Fruit fly (Drosophila melanogaster) whole organism, wandering third instar larva: Measurements from ENCODE around the gene CG43759.
A peak's percentile ranks its signal among the peaks of the same experiment; 100 is the strongest.

Source experiments
- Abd-B ChIP-seq: fragments of >200 bp; optimal IDR thresholded peaks from 2 replicates; lab custom pipeline; 2017; ENCODE audit warnings: missing biosample characterization, missing genetic modification characterization
- CG32264 ChIP-seq: fragments of 200-800 bp; sonication (Bioruptor generic); optimal IDR thresholded peaks from 2 replicates; lab custom pipeline; 2016; ENCODE audit warnings: missing biosample characterization, missing genetic modification characterization
- CG9705 ChIP-seq: fragments of 200-800 bp; sonication (Bioruptor generic); optimal IDR thresholded peaks from 2 replicates; lab custom pipeline; 2018; ENCODE audit warnings: missing biosample characterization, mild to moderate bottlenecking, missing genetic modification characterization
- CrebA ChIP-seq: fragments of 200-800 bp; sonication (Bioruptor generic); optimal IDR thresholded peaks from 2 replicates; lab custom pipeline; 2016; ENCODE audit warnings: missing biosample characterization, mild to moderate bottlenecking, missing genetic modification characterization, borderline replicate concordance
- Dfd ChIP-seq: fragments of >200 bp; optimal IDR thresholded peaks from 2 replicates; lab custom pipeline; 2017; ENCODE audit warnings: missing biosample characterization, missing genetic modification characterization
- Dif ChIP-seq: fragments of 200-275, 200-300 bp; sonication (Bioruptor generic); optimal IDR thresholded peaks from 2 replicates; lab custom pipeline; 2018; ENCODE audit warnings: missing biosample characterization, missing genetic modification characterization; ENCODE audit not compliant: partially characterized antibody
- GATAd ChIP-seq: sonication (Bioruptor generic); optimal IDR thresholded peaks from 2 replicates; lab custom pipeline; 2016; ENCODE audit warnings: missing biosample characterization, missing genetic modification characterization
- HLH106 ChIP-seq: fragments of 200-800 bp; optimal IDR thresholded peaks from 3 replicates; lab custom pipeline; 2019; ENCODE audit warnings: missing biosample characterization, mild to moderate bottlenecking, missing genetic modification characterization, moderate library complexity
- Hnf4 ChIP-seq: fragments of 200-800 bp; sonication (Bioruptor generic); optimal IDR thresholded peaks from 2 replicates; lab custom pipeline; 2016; ENCODE audit warnings: missing biosample characterization, mild to moderate bottlenecking, missing genetic modification characterization
- Hr78 ChIP-seq: fragments of >200 bp; optimal IDR thresholded peaks from 2 replicates; lab custom pipeline; 2017; ENCODE audit warnings: missing biosample characterization, missing genetic modification characterization
- Hr83 ChIP-seq: fragments of 200-300 bp; sonication (Bioruptor generic); optimal IDR thresholded peaks from 2 replicates; lab custom pipeline; 2016; ENCODE audit warnings: missing biosample characterization, mild to moderate bottlenecking, missing genetic modification characterization, moderate library complexity; ENCODE audit not compliant: poor library complexity, severe bottlenecking
- Jra ChIP-seq: sonication (Bioruptor generic); optimal IDR thresholded peaks from 2 replicates; lab custom pipeline; 2016; ENCODE audit warnings: missing biosample characterization, missing genetic modification characterization
- Mio ChIP-seq: sonication (Bioruptor generic); optimal IDR thresholded peaks from 2 replicates; lab custom pipeline; 2016; ENCODE audit warnings: missing biosample characterization, missing genetic modification characterization
- Myc ChIP-seq: fragments of >200 bp; optimal IDR thresholded peaks from 2 replicates; lab custom pipeline; 2017
- OdsH ChIP-seq: fragments of 200-800 bp; sonication (Bioruptor generic); optimal IDR thresholded peaks from 2 replicates; lab custom pipeline; 2016; ENCODE audit warnings: missing biosample characterization, mild to moderate bottlenecking, missing genetic modification characterization
- Rel ChIP-seq, 2 experiments: fragments of 200-800 bp; sonication (Bioruptor generic) in 1 of 2; optimal IDR thresholded peaks; 2 replicates in 1 of 2; 3 replicates in 1 of 2; lab custom pipeline; 2016 to 2019; ENCODE audit warnings: mild to moderate bottlenecking in 2 of 2, missing biosample characterization in 2 of 2, missing genetic modification characterization in 2 of 2, moderate library complexity in 1 of 2
- Sp1 ChIP-seq: fragments of 200-800 bp; sonication (Bioruptor generic); optimal IDR thresholded peaks from 3 replicates; lab custom pipeline; 2019; ENCODE audit warnings: missing biosample characterization, mild to moderate bottlenecking, missing genetic modification characterization, moderate library complexity
- Vsx2 ChIP-seq: fragments of 200-300, 225-300 bp; sonication (Bioruptor generic); optimal IDR thresholded peaks from 2 replicates; lab custom pipeline; 2018; ENCODE audit warnings: missing biosample characterization, missing genetic modification characterization; ENCODE audit not compliant: partially characterized antibody
- br ChIP-seq: fragments of 200-800 bp; sonication (Bioruptor generic); optimal IDR thresholded peaks from 2 replicates; lab custom pipeline; 2016; ENCODE audit warnings: missing biosample characterization, missing genetic modification characterization
- brk ChIP-seq: fragments of 200-800 bp; sonication (Bioruptor generic); optimal IDR thresholded peaks from 2 replicates; lab custom pipeline; 2016; ENCODE audit warnings: missing biosample characterization, mild to moderate bottlenecking, missing genetic modification characterization
- dl ChIP-seq, 2 experiments: fragments of 175-275, 200-275 bp in 1 of 2; fragments of 200-275 bp in 1 of 2; sonication (Bioruptor generic); optimal IDR thresholded peaks; lab custom pipeline; 2018; ENCODE audit warnings: mild to moderate bottlenecking in 2 of 2, missing biosample characterization in 2 of 2, missing genetic modification characterization in 2 of 2, moderate library complexity in 2 of 2; ENCODE audit not compliant: partially characterized antibody in 2 of 2, insufficient read depth in 1 of 2
- dmrt93B ChIP-seq: fragments of 200-800 bp; sonication (Bioruptor generic); optimal IDR thresholded peaks from 2 replicates; lab custom pipeline; 2018; ENCODE audit warnings: missing biosample characterization, mild to moderate bottlenecking, missing genetic modification characterization
- dsf ChIP-seq: sonication (Bioruptor generic); optimal IDR thresholded peaks from 2 replicates; lab custom pipeline; 2016; ENCODE audit warnings: missing biosample characterization, missing genetic modification characterization, borderline replicate concordance
- ey ChIP-seq: fragments of 200-800 bp; sonication (Bioruptor generic); optimal IDR thresholded peaks from 2 replicates; lab custom pipeline; 2016; ENCODE audit warnings: missing biosample characterization, missing genetic modification characterization
- foxo ChIP-seq, 2 experiments: fragments of 200-800 bp; sonication (Bioruptor generic); optimal IDR thresholded peaks; 2 replicates in 1 of 2; 3 replicates in 1 of 2; lab custom pipeline; 2016 to 2017; ENCODE audit warnings: missing biosample characterization in 2 of 2, missing genetic modification characterization in 2 of 2
- fru ChIP-seq: fragments of 200-800 bp; sonication (Bioruptor generic); optimal IDR thresholded peaks from 3 replicates; lab custom pipeline; 2016; ENCODE audit warnings: missing biosample characterization, mild to moderate bottlenecking, missing genetic modification characterization
- h ChIP-seq: fragments of 200-800 bp; sonication (Bioruptor generic); optimal IDR thresholded peaks from 3 replicates; lab custom pipeline; 2016; ENCODE audit warnings: missing biosample characterization, mild to moderate bottlenecking, missing genetic modification characterization
- jim ChIP-seq: fragments of 175-275, 200-325 bp; sonication (Bioruptor generic); optimal IDR thresholded peaks from 2 replicates; lab custom pipeline; 2016; ENCODE audit warnings: missing biosample characterization, mild to moderate bottlenecking, missing genetic modification characterization
- lola ChIP-seq: fragments of >200 bp; optimal IDR thresholded peaks from 2 replicates; lab custom pipeline; 2017; ENCODE audit warnings: missing biosample characterization, missing genetic modification characterization
- pan ChIP-seq: fragments of >200 bp; optimal IDR thresholded peaks from 2 replicates; lab custom pipeline; 2017
- psq ChIP-seq: fragments of 200-800 bp; sonication (Bioruptor generic); optimal IDR thresholded peaks from 3 replicates; lab custom pipeline; 2017; ENCODE audit warnings: missing biosample characterization, mild to moderate bottlenecking, missing genetic modification characterization, moderate library complexity
- rgr ChIP-seq: fragments of 200-800 bp; sonication (Bioruptor generic); optimal IDR thresholded peaks from 3 replicates; lab custom pipeline; 2016; ENCODE audit warnings: missing biosample characterization, mild to moderate bottlenecking, missing genetic modification characterization
- sage ChIP-seq: fragments of 200-800 bp; sonication (Bioruptor generic); optimal IDR thresholded peaks from 2 replicates; lab custom pipeline; 2016; ENCODE audit warnings: missing biosample characterization, mild to moderate bottlenecking, missing genetic modification characterization
- sv ChIP-seq: fragments of 200-800 bp; sonication (Bioruptor generic); optimal IDR thresholded peaks from 3 replicates; lab custom pipeline; 2016; ENCODE audit warnings: missing biosample characterization, missing genetic modification characterization
- tai ChIP-seq: sonication (Bioruptor generic); optimal IDR thresholded peaks from 2 replicates; lab custom pipeline; 2016; ENCODE audit warnings: missing biosample characterization, missing genetic modification characterization
- usp ChIP-seq: fragments of >200 bp; optimal IDR thresholded peaks from 2 replicates; lab custom pipeline; 2017; ENCODE audit warnings: missing biosample characterization, missing genetic modification characterization
- woc ChIP-seq: sonication (Bioruptor generic); optimal IDR thresholded peaks from 2 replicates; lab custom pipeline; 2016; ENCODE audit warnings: missing biosample characterization, mild to moderate bottlenecking, missing genetic modification characterization

The CG43759 gene

DNA sequence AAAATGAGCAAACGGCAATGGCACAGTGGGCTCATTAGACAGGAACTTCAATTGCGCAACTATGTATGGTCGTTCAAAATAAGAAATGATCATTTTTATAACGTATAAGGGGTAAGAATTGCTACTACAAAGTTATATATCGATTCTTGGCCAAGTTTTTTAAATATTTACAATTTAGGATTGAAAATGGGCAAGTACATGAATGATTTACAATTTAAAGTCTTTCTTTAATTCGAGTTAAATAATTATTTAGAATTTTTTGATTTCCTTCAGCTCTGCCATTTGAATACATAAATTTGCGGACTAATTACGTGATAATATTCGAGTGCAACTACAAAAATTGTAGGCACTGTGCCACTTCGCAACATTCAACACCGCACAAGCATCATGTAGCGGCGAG, 5.4 kb upstream of the CG43759 start:
- TF ChIP-seq ey (peak; percentile 39), rgr (GFP tag; lab: Kevin White, UChicago) (peak; percentile 45), Vsx2 (GFP tag; lab: Kevin White, UChicago) (no peak), Hr78 (GFP tag; lab: Kevin White, UChicago) (no peak), usp (no peak), lola (GFP tag; lab: Kevin White, UChicago) (no peak), woc (GFP tag; lab: Kevin White, UChicago) (peak; percentile 69), dmrt93B (peak; percentile 39), GATAd (GFP tag; lab: Kevin White, UChicago) (no peak), Hnf4 (GFP tag; lab: Kevin White, UChicago) (peak; percentile 16), fru (peak; percentile 72), CG32264 (no peak), sv (no peak), sage (GFP tag; lab: Kevin White, UChicago) (no peak), jim (GFP tag; lab: Kevin White, UChicago) (no peak), Rel (GFP tag; optimal IDR thresholded peaks at IDR 0.05; lab: Kevin White, UChicago) (no peak), Rel (tag; optimal IDR thresholded peaks at IDR 0.05; lab: Kevin White, UChicago) (no peak), CG9705 (GFP tag; lab: Kevin White, UChicago) (no peak), Jra (GFP tag; lab: Kevin White, UChicago) (no peak), Dfd (GFP tag; lab: Kevin White, UChicago) (no peak), HLH106 (tag; lab: Kevin White, UChicago) (peak; percentile 55), OdsH (peak; percentile 61), dl (GFP tag; optimal IDR thresholded peaks at IDR 0.05; lab: Kevin White, UChicago; ENCODE audit: insufficient read depth in 1 of 2, partially characterized antibody in 2 of 2) (no peak), br (peak; percentile 34), Mio (no peak), Dif (no peak), Hr83 (GFP tag; lab: Kevin White, UChicago) (no peak), CrebA (no peak), h (peak; percentile 64), tai (GFP tag; lab: Kevin White, UChicago) (no peak), brk (GFP tag; lab: Kevin White, UChicago) (no peak), Sp1 (GFP tag; lab: Kevin White, UChicago) (peak; percentile 67), pan (lab: Kevin White, UChicago) (no peak), foxo (GFP tag; optimal IDR thresholded peaks at IDR 0.05; lab: Kevin White, UChicago) (peak in 1 of 2 experiments; percentile 64), Myc (lab: Kevin White, UChicago) (no peak), psq (peak; percentile 74), Abd-B (GFP tag; lab: Kevin White, UChicago) (no peak), dsf (GFP tag; lab: Kevin White, UChicago) (no peak)

- TF ChIP-seq CrebA, result peak; percentile 16
- TF ChIP-seq br, result no peak
- peak; percentile 13 for TF ChIP-seq OdsH
- peak; percentile 1 for TF ChIP-seq h
- no peak for TF ChIP-seq dl (GFP tag; optimal IDR thresholded peaks at IDR 0.05; lab: Kevin White, UChicago; ENCODE audit: insufficient read depth in 1 of 2, partially characterized antibody in 2 of 2)
- peak; percentile 22 for TF ChIP-seq HLH106 (tag; lab: Kevin White, UChicago)
- TF ChIP-seq foxo (GFP tag; optimal IDR thresholded peaks at IDR 0.05; lab: Kevin White, UChicago), result peak in 1 of 2 experiments; percentile 45
- peak; percentile 33 for TF ChIP-seq woc (GFP tag; lab: Kevin White, UChicago)
- no peak for TF ChIP-seq Sp1 (GFP tag; lab: Kevin White, UChicago)
- TF ChIP-seq ey, result peak; percentile 12
- TF ChIP-seq Dfd (GFP tag; lab: Kevin White, UChicago), result peak; percentile 15
Measured at dm6 chrX:18925685-18926371, 4.3 kb upstream of the CG43759 start.
